Worm (Caenorhabditis elegans): Measurements from ENCODE around the gene F54F7.3.

F54F7.3 gene

DNA sequence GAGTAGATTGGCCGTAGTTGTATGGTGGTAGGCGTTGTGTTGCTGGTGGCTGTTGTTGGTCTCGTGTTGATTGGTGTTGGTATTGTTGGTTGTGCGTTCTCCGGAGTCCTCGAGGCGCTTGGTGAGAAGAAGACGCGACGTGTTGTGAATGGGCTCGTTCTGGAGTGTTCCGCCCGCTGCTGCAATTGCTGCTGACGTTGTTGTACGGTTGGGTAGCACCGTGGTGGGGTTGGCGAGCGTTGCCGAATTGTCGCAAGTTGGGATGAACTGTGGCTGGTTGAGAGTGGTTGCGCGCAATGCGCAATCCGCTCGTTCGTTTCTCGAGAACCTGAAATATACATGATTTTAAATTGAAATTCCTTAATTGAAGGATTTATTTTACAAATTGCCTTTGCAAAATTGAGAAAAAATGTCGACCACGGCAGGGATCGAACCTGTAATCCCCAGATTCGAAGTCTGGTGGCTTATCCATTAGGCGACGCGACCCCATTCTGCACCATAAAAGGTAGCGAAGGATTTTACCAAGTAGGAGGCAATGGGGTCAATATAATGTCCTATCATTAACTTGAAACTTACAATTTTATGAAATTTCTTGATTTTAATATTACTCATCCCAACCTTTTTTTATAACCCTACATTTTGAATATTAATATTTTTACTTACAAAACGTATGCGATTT, 43.7 kb downstream of the F54F7.3 start:
- TF ChIP-seq ceh-27 (GFP tag; optimal IDR thresholded peaks at IDR 0.05) = no peak
- TF ChIP-seq F52B5.7 (tag; optimal IDR thresholded peaks at IDR 0.05) = no peak
- no peak for TF ChIP-seq C17E4.6 (GFP tag; IDR thresholded peaks at IDR 0.05)
- no peak for TF ChIP-seq ztf-18 (tag; optimal IDR thresholded peaks at IDR 0.05)
- no peak for TF ChIP-seq T07F8.4 (tag; optimal IDR thresholded peaks at IDR 0.05)
- TF ChIP-seq snpc-1.3 (tag; optimal IDR thresholded peaks at IDR 0.05; ENCODE audit: insufficient read depth) = no peak
- TF ChIP-seq Y53F4B.3 (GFP tag; IDR thresholded peaks at IDR 0.05) = no peak
- no peak for TF ChIP-seq dpl-1 (GFP tag; optimal IDR thresholded peaks at IDR 0.05)
- no peak for TF ChIP-seq pbrm-1 (GFP tag; IDR thresholded peaks at IDR 0.05)
- no peak for TF ChIP-seq ekl-4 (GFP tag; IDR thresholded peaks at IDR 0.05)
- TF ChIP-seq lsy-27 (tag; optimal IDR thresholded peaks at IDR 0.05; ENCODE audit: borderline replicate concordance, insufficient read depth) = no peak
- no peak for TF ChIP-seq madf-10 (tag; optimal IDR thresholded peaks at IDR 0.05)
- no peak for TF ChIP-seq snpc-1.1 (tag; optimal IDR thresholded peaks at IDR 0.05; ENCODE audit: insufficient read depth)
- TF ChIP-seq rec-8 (tag; optimal IDR thresholded peaks at IDR 0.05) = no peak
- TF ChIP-seq efl-1 (GFP tag; optimal IDR thresholded peaks at IDR 0.05) = no peak
- no peak for TF ChIP-seq ztf-3 (GFP tag; optimal IDR thresholded peaks at IDR 0.05)
- no peak for TF ChIP-seq athp-1 (tag; optimal IDR thresholded peaks at IDR 0.05)
- peak; percentile 39 for TF ChIP-seq rpc-1 (optimal IDR thresholded peaks at IDR 0.05)
- peak; percentile 72 for TF ChIP-seq rpc-1 (tag; optimal IDR thresholded peaks at IDR 0.05)
- no peak for TF ChIP-seq hlh-12 (tag; optimal IDR thresholded peaks at IDR 0.05)
- no peak for TF ChIP-seq xnd-1 (tag; optimal IDR thresholded peaks at IDR 0.05)
- TF ChIP-seq tbp1 (GFP tag; optimal IDR thresholded peaks at IDR 0.05) = peak; percentile 80
- TF ChIP-seq mcd-1 (GFP tag; IDR thresholded peaks at IDR 0.05) = no peak
- TF ChIP-seq Y56A3A.18 (GFP tag; IDR thresholded peaks at IDR 0.05) = no peak
- no peak for TF ChIP-seq tbx-9 (tag; optimal IDR thresholded peaks at IDR 0.05; ENCODE audit: borderline replicate concordance)
- peak; percentile 71 for TF ChIP-seq zfh-2 (GFP tag; conservative IDR thresholded peaks at IDR 0.05)
- no peak for TF ChIP-seq F39B2.1 (GFP tag; IDR thresholded peaks at IDR 0.05)
- TF ChIP-seq ztf-6 (GFP tag; IDR thresholded peaks at IDR 0.05) = no peak
- TF ChIP-seq B0261.1 (tag; optimal IDR thresholded peaks at IDR 0.05) = peak; percentile 45
- TF ChIP-seq egl-44 (GFP tag; IDR thresholded peaks at IDR 0.05) = no peak
- no peak for TF ChIP-seq nfya-1 (tag; optimal IDR thresholded peaks at IDR 0.05; ENCODE audit: borderline replicate concordance, insufficient read depth)
- TF ChIP-seq hlh-26 (GFP tag; conservative IDR thresholded peaks at IDR 0.05) = no peak

DNA sequence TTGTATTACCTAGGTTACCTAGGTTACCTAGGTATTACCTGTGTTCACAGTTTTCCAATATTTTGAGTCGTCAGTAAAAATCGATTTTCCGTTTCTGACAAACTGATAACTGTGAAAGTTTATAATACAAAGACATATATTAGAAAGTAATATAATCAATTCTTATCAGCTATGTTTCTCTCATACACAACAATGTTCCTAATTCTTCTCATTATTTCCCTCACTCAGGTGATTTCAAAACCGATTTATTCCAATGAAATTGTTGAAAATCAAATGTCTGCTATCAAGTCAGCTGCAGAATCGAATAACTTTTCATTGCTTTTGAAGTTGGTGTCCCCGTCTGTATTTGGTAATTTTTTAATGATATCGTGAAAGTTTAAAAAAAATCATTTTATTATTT, 45.9 kb downstream of the F54F7.3 start, which contains the start of gene C34E11.4:
Gene C34E11.4 (plus strand): TSS at position 154 of the 400 bp plus-strand sequence.
- TF ChIP-seq attf-6 (GFP tag; IDR thresholded peaks at IDR 0.05) = no peak
- no peak for TF ChIP-seq F57C9.4 (tag; optimal IDR thresholded peaks at IDR 0.05)
- TF ChIP-seq madf-3 (GFP tag; IDR thresholded peaks at IDR 0.05) = no peak
- TF ChIP-seq hrde-1 (tag; optimal IDR thresholded peaks at IDR 0.05; ENCODE audit: borderline replicate concordance) = no peak
- TF ChIP-seq snpc-4 (GFP tag; optimal IDR thresholded peaks at IDR 0.05) = no peak
- no peak for TF ChIP-seq snpc-4 (tag; optimal IDR thresholded peaks at IDR 0.05)
- no peak for TF ChIP-seq mxl-1 (tag; optimal IDR thresholded peaks at IDR 0.05)
- no peak for TF ChIP-seq chd-7 (tag; optimal IDR thresholded peaks at IDR 0.05)
- no peak for TF ChIP-seq repo-1 (tag; optimal IDR thresholded peaks at IDR 0.05)
- TF ChIP-seq sea-2 (GFP tag; IDR thresholded peaks at IDR 0.05) = no peak
- TF ChIP-seq let-526 (GFP tag; IDR thresholded peaks at IDR 0.05) = no peak
- no peak for TF ChIP-seq ZK185.1 (tag; optimal IDR thresholded peaks at IDR 0.05; ENCODE audit: poor library complexity, severe bottlenecking)
- no peak for TF ChIP-seq C06A6.2 (GFP tag; conservative IDR thresholded peaks at IDR 0.05)
- TF ChIP-seq bed-1 (GFP tag; IDR thresholded peaks at IDR 0.05) = no peak
- TF ChIP-seq F37B4.10 (GFP tag; IDR thresholded peaks at IDR 0.05) = no peak
